Fruit fly (Drosophila melanogaster): ENCODE results near the gene Reg-2.

Gene Reg-2

dm6 chr3L:630666-631065 is 24.3 kb upstream of the Reg-2 start:
- TF ChIP-seq cic (GFP tag; optimal IDR thresholded peaks at IDR 0.05) (peak; percentile 35), CG7045 (GFP tag; optimal IDR thresholded peaks at IDR 0.05) (no peak), CG14711 (tag; optimal IDR thresholded peaks at IDR 0.05) (peak; percentile 17)

dm6 chr3L:629916-630663 is 23.7 kb upstream of the Reg-2 start:
- TF ChIP-seq Mnt (GFP tag; optimal IDR thresholded peaks at IDR 0.05) (peak; percentile 26), kay (GFP tag; ENCODE audit: borderline replicate concordance) (peak; percentile 76), toe (GFP tag; optimal IDR thresholded peaks at IDR 0.05) (peak; percentile 55), Crg-1 (GFP tag; optimal IDR thresholded peaks at IDR 0.05) (no peak), CG11617 (GFP tag; optimal IDR thresholded peaks at IDR 0.05) (peak; percentile 20), tj (GFP tag; optimal IDR thresholded peaks at IDR 0.05) (no peak), CG14711 (tag; optimal IDR thresholded peaks at IDR 0.05) (no peak), CG1620 (GFP tag; optimal IDR thresholded peaks at IDR 0.05) (peak; percentile 14), CG12768 (GFP tag; optimal IDR thresholded peaks at IDR 0.05) (no peak), CG5204 (GFP tag; optimal IDR thresholded peaks at IDR 0.05) (peak; percentile 72), cic (GFP tag; optimal IDR thresholded peaks at IDR 0.05) (peak; percentile 7), ovo (GFP tag; optimal IDR thresholded peaks at IDR 0.05) (peak; percentile 37), CG33017 (tag; optimal IDR thresholded peaks at IDR 0.05) (peak; percentile 14), CG7045 (GFP tag; optimal IDR thresholded peaks at IDR 0.05) (peak; percentile 18), Clk (GFP tag; optimal IDR thresholded peaks at IDR 0.05) (no peak), pad (GFP tag; optimal IDR thresholded peaks at IDR 0.05) (no peak), Hr96 (GFP tag; optimal IDR thresholded peaks at IDR 0.05) (peak; percentile 54), CG7101 (tag; optimal IDR thresholded peaks at IDR 0.05) (peak; percentile 39), bab1 (GFP tag; optimal IDR thresholded peaks at IDR 0.05) (no peak), cnc (optimal IDR thresholded peaks at IDR 0.05) (no peak)

dm6 chr3L:629353-629915 is 23.1 kb upstream of the Reg-2 start:
- TF ChIP-seq CG7045 (GFP tag; optimal IDR thresholded peaks at IDR 0.05): no peak
- TF ChIP-seq ovo (GFP tag; optimal IDR thresholded peaks at IDR 0.05): peak; percentile 28
- no peak for TF ChIP-seq bab1 (GFP tag; optimal IDR thresholded peaks at IDR 0.05)
- peak; percentile 65 for TF ChIP-seq CG12768 (GFP tag; optimal IDR thresholded peaks at IDR 0.05)
- peak; percentile 55 for TF ChIP-seq cic (GFP tag; optimal IDR thresholded peaks at IDR 0.05)

dm6 chr3L:628654-629285 is 22.4 kb upstream of the Reg-2 start:
- TF ChIP-seq pad (GFP tag; optimal IDR thresholded peaks at IDR 0.05): no peak
- TF ChIP-seq Hr96 (GFP tag; optimal IDR thresholded peaks at IDR 0.05): peak; percentile 21
- peak; percentile 97 for TF ChIP-seq kay (GFP tag; ENCODE audit: borderline replicate concordance)

dm6 chr3L:627819-628601 is 21.6 kb upstream of the Reg-2 start:
- TF ChIP-seq pad (GFP tag; optimal IDR thresholded peaks at IDR 0.05): peak; percentile 71
- no peak for TF ChIP-seq CG1620 (GFP tag; optimal IDR thresholded peaks at IDR 0.05)
- peak; percentile 99 for TF ChIP-seq cic (GFP tag; optimal IDR thresholded peaks at IDR 0.05)
- TF ChIP-seq CG11617 (GFP tag; optimal IDR thresholded peaks at IDR 0.05): peak; percentile 52
- no peak for TF ChIP-seq CG7045 (GFP tag; optimal IDR thresholded peaks at IDR 0.05)
- TF ChIP-seq CG5204 (GFP tag; optimal IDR thresholded peaks at IDR 0.05): no peak
- TF ChIP-seq Hr96 (GFP tag; optimal IDR thresholded peaks at IDR 0.05): no peak
- TF ChIP-seq CG7101 (tag; optimal IDR thresholded peaks at IDR 0.05): peak; percentile 45
- peak; percentile 89 for TF ChIP-seq CG12768 (GFP tag; optimal IDR thresholded peaks at IDR 0.05)
- TF ChIP-seq Mnt (GFP tag; optimal IDR thresholded peaks at IDR 0.05): peak; percentile 82
- peak; percentile 27 for TF ChIP-seq CG14711 (tag; optimal IDR thresholded peaks at IDR 0.05)
- TF ChIP-seq cnc (optimal IDR thresholded peaks at IDR 0.05): no peak
- peak; percentile 11 for TF ChIP-seq bab1 (GFP tag; optimal IDR thresholded peaks at IDR 0.05)
- TF ChIP-seq Crg-1 (GFP tag; optimal IDR thresholded peaks at IDR 0.05): peak; percentile 23
- TF ChIP-seq toe (GFP tag; optimal IDR thresholded peaks at IDR 0.05): peak; percentile 49
- peak; percentile 10 for TF ChIP-seq CG33017 (tag; optimal IDR thresholded peaks at IDR 0.05)
- TF ChIP-seq ovo (GFP tag; optimal IDR thresholded peaks at IDR 0.05): peak; percentile 17
- no peak for TF ChIP-seq kay (GFP tag; ENCODE audit: borderline replicate concordance)
- TF ChIP-seq tj (GFP tag; optimal IDR thresholded peaks at IDR 0.05): peak; percentile 61
- TF ChIP-seq Clk (GFP tag; optimal IDR thresholded peaks at IDR 0.05): peak; percentile 46

- TF ChIP-seq kay (GFP tag; ENCODE audit: borderline replicate concordance) (peak; percentile 78), CG11617 (GFP tag; optimal IDR thresholded peaks at IDR 0.05) (no peak), toe (GFP tag; optimal IDR thresholded peaks at IDR 0.05) (no peak)
Observed at dm6 chr3L:627370-627769, 21.0 kb upstream of the Reg-2 start.
